Worm (Caenorhabditis elegans) whole organism, mixed stage, embryonic: ENCODE measurements around the gene T15H9.5.

Experiments
- M03D4.4 ChIP-seq: sonication (generic microtip); optimal IDR thresholded peaks from 2 replicates; lab custom pipeline; 2017; ENCODE audit warnings: mild to moderate bottlenecking, missing genetic modification characterization, missing compliant biosample characterization
- bed-3 ChIP-seq: fragments of 200-800 bp; sonication (Bioruptor generic); optimal IDR thresholded peaks from 3 replicates; lab custom pipeline; 2018; ENCODE audit warnings: mild to moderate bottlenecking, missing genetic modification characterization, moderate library complexity, missing compliant biosample characterization
- ceh-39 ChIP-seq: fragments of 150-350 bp; optimal IDR thresholded peaks from 2 replicates; lab custom pipeline; 2014; ENCODE audit warnings: missing biosample characterization, missing genetic modification characterization
- ceh-43 ChIP-seq: fragments of 200-800 bp; sonication (Bioruptor generic); optimal IDR thresholded peaks from 2 replicates; lab custom pipeline; 2018; ENCODE audit warnings: mild to moderate bottlenecking, missing genetic modification characterization, moderate library complexity, missing compliant biosample characterization
- ceh-83 ChIP-seq: fragments of 200-800 bp; sonication (Bioruptor generic); optimal IDR thresholded peaks from 2 replicates; lab custom pipeline; 2018; ENCODE audit warnings: mild to moderate bottlenecking, missing genetic modification characterization, missing compliant biosample characterization
- cnd-1 ChIP-seq: fragments of 200-800 bp; sonication (Bioruptor generic); optimal IDR thresholded peaks from 2 replicates; lab custom pipeline; 2018; ENCODE audit warnings: mild to moderate bottlenecking, missing genetic modification characterization, missing compliant biosample characterization
- drap-1 ChIP-seq: fragments of 200-800 bp; sonication (Bioruptor generic); optimal IDR thresholded peaks from 3 replicates; lab custom pipeline; 2018; ENCODE audit warnings: mild to moderate bottlenecking, missing genetic modification characterization, missing compliant biosample characterization
- elt-1 ChIP-seq: sonication (generic microtip); optimal IDR thresholded peaks from 2 replicates; lab custom pipeline; 2017; ENCODE audit warnings: missing genetic modification characterization, mild to moderate bottlenecking, missing compliant biosample characterization, antibody characterized with exemption, moderate library complexity, borderline replicate concordance; ENCODE audit not compliant: insufficient read depth
- elt-3 ChIP-seq: fragments of 150-350 bp; optimal IDR thresholded peaks from 2 replicates; lab custom pipeline; 2014; ENCODE audit warnings: missing biosample characterization, missing genetic modification characterization
- flh-1 ChIP-seq: fragments of 200-800 bp; sonication (Bioruptor generic); optimal IDR thresholded peaks from 2 replicates; lab custom pipeline; 2018; ENCODE audit warnings: mild to moderate bottlenecking, missing genetic modification characterization, moderate library complexity, missing compliant biosample characterization
- ham-2 ChIP-seq: fragments of 200-800 bp; sonication (Bioruptor generic); optimal IDR thresholded peaks from 2 replicates; lab custom pipeline; 2018; ENCODE audit warnings: mild to moderate bottlenecking, missing genetic modification characterization, missing compliant biosample characterization
- hlh-1 ChIP-seq: fragments of 150-350 bp; optimal IDR thresholded peaks from 2 replicates; lab custom pipeline; 2014; ENCODE audit warnings: missing biosample characterization, missing genetic modification reagents, missing genetic modification characterization
- lin-13 ChIP-seq: fragments of 150-350 bp; optimal IDR thresholded peaks from 2 replicates; lab custom pipeline; 2014; ENCODE audit warnings: missing biosample characterization, missing genetic modification characterization
- lin-32 ChIP-seq: fragments of 200-800 bp; sonication (Bioruptor generic); optimal IDR thresholded peaks from 2 replicates; lab custom pipeline; 2018; ENCODE audit warnings: mild to moderate bottlenecking, missing genetic modification characterization, missing compliant biosample characterization
- lsy-2 ChIP-seq: fragments of 150-350 bp; optimal IDR thresholded peaks from 2 replicates; lab custom pipeline; 2014; ENCODE audit warnings: missing biosample characterization, missing genetic modification characterization
- mab-5 ChIP-seq: fragments of 150-350 bp; optimal IDR thresholded peaks from 2 replicates; lab custom pipeline; 2014; ENCODE audit warnings: missing biosample characterization, missing genetic modification characterization
- mep-1 ChIP-seq: fragments of 150-350 bp; optimal IDR thresholded peaks from 2 replicates; lab custom pipeline; 2017; ENCODE audit warnings: missing biosample characterization, missing genetic modification reagents, missing genetic modification characterization, inconsistent platforms
- mls-2 ChIP-seq: sonication (generic microtip); optimal IDR thresholded peaks from 2 replicates; lab custom pipeline; 2016; ENCODE audit warnings: mild to moderate bottlenecking, missing genetic modification characterization, moderate library complexity, missing compliant biosample characterization
- nhr-12 ChIP-seq: fragments of 150-350 bp; optimal IDR thresholded peaks from 2 replicates; lab custom pipeline; 2014; ENCODE audit warnings: missing biosample characterization, missing genetic modification characterization
- nhr-2 ChIP-seq: fragments of 150-350 bp; optimal IDR thresholded peaks from 2 replicates; lab custom pipeline; 2014; ENCODE audit warnings: missing biosample characterization, missing genetic modification characterization
- nhr-237 ChIP-seq: fragments of 150-350 bp; optimal IDR thresholded peaks from 2 replicates; lab custom pipeline; 2014; ENCODE audit warnings: missing biosample characterization, missing genetic modification characterization
- snpc-4 ChIP-seq: fragments of 150-350 bp; optimal IDR thresholded peaks from 2 replicates; lab custom pipeline; 2014; ENCODE audit warnings: missing biosample characterization, missing genetic modification characterization
- sptf-1 ChIP-seq: sonication (generic microtip); optimal IDR thresholded peaks from 2 replicates; lab custom pipeline; 2017; ENCODE audit warnings: mild to moderate bottlenecking, missing genetic modification characterization, moderate library complexity, missing compliant biosample characterization
- unc-120 ChIP-seq: sonication (generic microtip); optimal IDR thresholded peaks from 2 replicates; lab custom pipeline; 2017; ENCODE audit warnings: missing genetic modification characterization, missing compliant biosample characterization; ENCODE audit not compliant: poor library complexity, severe bottlenecking
- unc-62 ChIP-seq: fragments of 150-350 bp; optimal IDR thresholded peaks from 2 replicates; lab custom pipeline; 2014; ENCODE audit warnings: missing biosample characterization, missing genetic modification reagents, missing genetic modification characterization
- ztf-11 ChIP-seq: fragments of 150-350 bp; optimal IDR thresholded peaks from 2 replicates; lab custom pipeline; 2014; ENCODE audit warnings: missing biosample characterization, missing genetic modification characterization

Gene T15H9.5

ce11 chrII:9620616-9621015 lies 9.4 kb upstream of the T15H9.5 start:
- TF ChIP-seq mab-5 (tag; lab: Kevin White, UChicago) (no peak), unc-62 (peak; percentile 60), elt-3 (no peak)

DNA sequence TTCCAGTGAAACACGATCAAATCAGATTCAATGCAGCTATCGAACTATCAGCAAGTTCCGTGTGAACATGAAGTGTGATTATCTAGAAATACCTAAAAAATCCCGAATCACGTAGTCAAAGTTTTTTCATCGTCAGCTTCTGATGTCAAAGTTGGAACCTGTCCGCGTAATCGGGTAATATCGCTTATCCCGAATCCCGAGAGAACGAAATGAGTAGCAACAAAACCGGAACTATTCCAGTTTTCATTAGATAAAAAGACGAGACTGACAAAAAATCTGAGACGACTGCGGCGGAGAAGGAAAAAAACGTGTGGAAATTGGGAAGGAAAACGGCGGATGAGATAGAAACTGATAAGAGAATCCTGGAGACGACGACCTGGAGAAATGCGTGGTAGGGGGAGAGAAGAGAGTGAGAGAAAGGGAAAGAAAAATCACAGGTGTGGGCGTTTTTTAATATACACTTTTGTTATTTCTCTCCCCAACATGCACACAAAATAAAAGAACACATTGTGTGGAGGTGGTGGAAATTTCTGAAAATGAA lies 8.8 kb upstream of the T15H9.5 start:
- TF ChIP-seq sptf-1 (tag; lab: Kevin White, UChicago) (no peak), elt-1 (tag; lab: Kevin White, UChicago) (peak; percentile 26)

ce11 chrII:9619402-9619862 lies 8.2 kb upstream of the T15H9.5 start:
- TF ChIP-seq lin-13 (tag; lab: Kevin White, UChicago) (no peak), ceh-39 (tag; lab: Kevin White, UChicago) (no peak), drap-1 (GFP tag; lab: Kevin White, UChicago) (peak; percentile 42), ham-2 (GFP tag; lab: Kevin White, UChicago) (peak; percentile 63), nhr-237 (tag; lab: Kevin White, UChicago) (no peak), sptf-1 (tag; lab: Kevin White, UChicago) (no peak), ceh-83 (GFP tag; lab: Kevin White, UChicago) (no peak), unc-62 (peak; percentile 84), hlh-1 (tag; lab: Kevin White, UChicago) (peak; percentile 70), nhr-12 (tag; lab: Kevin White, UChicago) (no peak), elt-1 (tag; lab: Kevin White, UChicago) (peak; percentile 85), unc-120 (peak; percentile 63), flh-1 (GFP tag; lab: Kevin White, UChicago) (no peak)

ce11 chrII:9618759-9619158 lies 7.5 kb upstream of the T15H9.5 start:
- no peak for TF ChIP-seq lin-32
- no peak for TF ChIP-seq mab-5 (tag; lab: Kevin White, UChicago)

DNA sequence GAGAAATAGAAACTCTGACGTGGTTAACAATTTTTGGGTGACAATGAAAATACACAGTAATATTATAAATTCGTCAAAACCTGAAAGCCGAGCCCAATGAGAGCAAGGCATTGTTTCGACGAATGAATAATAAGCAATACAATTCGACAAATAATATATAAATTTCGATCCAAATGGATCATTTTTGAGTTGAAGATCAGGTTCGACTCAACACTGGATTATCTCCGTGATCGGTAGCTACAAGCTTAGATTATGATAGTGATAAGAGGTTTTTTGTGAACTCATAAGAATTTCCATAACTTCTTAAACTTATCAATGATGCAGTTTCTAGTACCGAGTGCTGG lies 6.6 kb upstream of the T15H9.5 start:
- TF ChIP-seq lsy-2 (tag; lab: Kevin White, UChicago) (no peak), mep-1 (tag; lab: Kevin White, UChicago) (no peak), sptf-1 (tag; lab: Kevin White, UChicago) (no peak), unc-62 (no peak)

ce11 chrII:9617039-9617901 lies 6.0 kb upstream of the T15H9.5 start, which contains the start of gene hal-3:
Gene hal-3, minus strand, starts transcription at chrII:9617125.
- peak; percentile 2 for TF ChIP-seq sptf-1 (tag; lab: Kevin White, UChicago)
- TF ChIP-seq ceh-83 (GFP tag; lab: Kevin White, UChicago), result no peak

- TF ChIP-seq sptf-1 (tag; lab: Kevin White, UChicago) (no peak), bed-3 (no peak), ceh-43 (no peak)
Observed at ce11 chrII:9614728-9615127, 3.5 kb upstream of the T15H9.5 start, which contains the start of gene hlh-6. Gene hlh-6, minus strand, starts transcription at chrII:9614828.

DNA sequence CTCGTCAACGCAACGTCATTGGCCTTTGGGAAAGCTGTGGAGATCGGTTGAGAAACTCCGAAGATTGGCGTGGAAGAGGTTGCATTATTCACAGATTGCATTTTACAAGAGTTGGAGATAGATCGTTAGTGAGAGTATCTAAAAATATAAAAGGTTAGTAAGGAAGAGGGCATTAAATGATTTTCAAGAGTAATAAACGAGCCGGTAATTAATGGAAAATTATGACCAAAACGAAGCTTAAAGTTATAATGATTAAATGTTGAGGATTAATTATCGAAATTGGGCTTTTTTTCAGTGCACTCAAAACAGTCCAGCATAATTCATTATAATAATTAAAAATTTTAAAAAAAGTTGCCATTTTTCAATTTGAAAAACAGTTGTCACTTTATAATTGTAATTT lies 2.0 kb downstream of the T15H9.5 start, which contains the start of gene pap-2:
Gene pap-2 (minus strand): TSS at position 101 of the 400 bp plus-strand sequence.
- TF ChIP-seq M03D4.4 (no peak), lsy-2 (tag; lab: Kevin White, UChicago) (no peak), nhr-2 (tag; lab: Kevin White, UChicago) (no peak), mab-5 (tag; lab: Kevin White, UChicago) (no peak), snpc-4 (tag; lab: Kevin White, UChicago) (no peak), ceh-83 (GFP tag; lab: Kevin White, UChicago) (no peak), mls-2 (tag; lab: Kevin White, UChicago) (no peak), cnd-1 (tag; lab: Kevin White, UChicago) (no peak), ham-2 (GFP tag; lab: Kevin White, UChicago) (no peak), ztf-11 (no peak), drap-1 (GFP tag; lab: Kevin White, UChicago) (no peak)
